Worm (Caenorhabditis elegans) whole organism, L3 larva: ENCODE data around the gene B0507.8.
"Not testable (repeated sequence)": the region's sequence is repeated elsewhere in the genome, so short reads cannot be mapped to it uniquely, and the experiment has no call there.

ENCODE experiments used
- ama-1 ChIP-seq: fragments of 150-350 bp; optimal IDR thresholded peaks from 2 replicates; lab custom pipeline; 2018
- ceh-16 ChIP-seq: sonication (generic microtip); optimal IDR thresholded peaks from 2 replicates; lab custom pipeline; 2017; ENCODE audit warnings: missing biosample characterization, missing genetic modification characterization
- ceh-28 ChIP-seq: fragments of 150-350 bp; optimal IDR thresholded peaks from 2 replicates; lab custom pipeline; 2014; ENCODE audit warnings: missing biosample characterization, missing genetic modification reagents, missing genetic modification characterization
- daf-12 ChIP-seq: fragments of 150-350 bp; optimal IDR thresholded peaks from 2 replicates; lab custom pipeline; 2014; ENCODE audit warnings: missing biosample characterization, missing genetic modification reagents, missing genetic modification characterization
- egl-27 ChIP-seq: sonication (generic microtip); optimal IDR thresholded peaks from 4 replicates; lab custom pipeline; 2017; ENCODE audit warnings: missing biosample characterization, missing genetic modification reagents, missing genetic modification characterization
- elt-3 ChIP-seq, 3 experiments: fragments of 150-350 bp in 1 of 3; sonication (generic microtip) in 2 of 3; optimal IDR thresholded peaks; 2 replicates in 2 of 3; 4 replicates in 1 of 3; lab custom pipeline; 2014 to 2017; ENCODE audit warnings: missing biosample characterization in 3 of 3, missing genetic modification characterization in 3 of 3
- fkh-10 ChIP-seq: sonication (generic microtip); optimal IDR thresholded peaks from 2 replicates; lab custom pipeline; 2017; ENCODE audit warnings: missing biosample characterization, missing genetic modification reagents, missing genetic modification characterization
- lin-15B ChIP-seq: fragments of 150-350 bp; optimal IDR thresholded peaks from 2 replicates; lab custom pipeline; 2014; ENCODE audit warnings: missing biosample characterization, missing genetic modification characterization
- nhr-11 ChIP-seq: fragments of 150-350 bp; optimal IDR thresholded peaks from 2 replicates; lab custom pipeline; 2014; ENCODE audit warnings: missing biosample characterization, missing genetic modification characterization
- nhr-237 ChIP-seq: fragments of 150-350 bp; optimal IDR thresholded peaks from 2 replicates; lab custom pipeline; 2014; ENCODE audit warnings: missing biosample characterization, missing genetic modification characterization
- pha-4 ChIP-seq: fragments of 150-350 bp; optimal IDR thresholded peaks from 2 replicates; lab custom pipeline; 2014; ENCODE audit warnings: missing biosample characterization, missing genetic modification reagents, missing genetic modification characterization
- skn-1 ChIP-seq: fragments of 150-350 bp; optimal IDR thresholded peaks from 2 replicates; lab custom pipeline; 2014; ENCODE audit warnings: missing biosample characterization, missing genetic modification characterization
- snpc-4 ChIP-seq: fragments of 150-350 bp; optimal IDR thresholded peaks from 2 replicates; lab custom pipeline; 2014; ENCODE audit warnings: missing biosample characterization, missing genetic modification characterization

ce11 chrV:8722160-8722559 is 40.6 kb downstream of the B0507.8 start, which contains the start of gene ZC196.8:
- not testable (repeated sequence) for TF ChIP-seq fkh-10 (GFP tag; lab: Kevin White, UChicago); ceh-16 (tag; lab: Kevin White, UChicago); snpc-4 (tag; lab: Kevin White, UChicago); daf-12 (tag; lab: Kevin White, UChicago); lin-15B; nhr-11; ama-1 (lab: Kevin White, UChicago); nhr-237; pha-4 (tag; lab: Kevin White, UChicago); skn-1 (tag; lab: Kevin White, UChicago); egl-27 (tag; lab: Kevin White, UChicago); ceh-28; elt-3 (tag; optimal IDR thresholded peaks at IDR 0.05; lab: Kevin White, UChicago)
